Worm (Caenorhabditis elegans): ENCODE measurements around the gene slc-28.1.

DNA sequence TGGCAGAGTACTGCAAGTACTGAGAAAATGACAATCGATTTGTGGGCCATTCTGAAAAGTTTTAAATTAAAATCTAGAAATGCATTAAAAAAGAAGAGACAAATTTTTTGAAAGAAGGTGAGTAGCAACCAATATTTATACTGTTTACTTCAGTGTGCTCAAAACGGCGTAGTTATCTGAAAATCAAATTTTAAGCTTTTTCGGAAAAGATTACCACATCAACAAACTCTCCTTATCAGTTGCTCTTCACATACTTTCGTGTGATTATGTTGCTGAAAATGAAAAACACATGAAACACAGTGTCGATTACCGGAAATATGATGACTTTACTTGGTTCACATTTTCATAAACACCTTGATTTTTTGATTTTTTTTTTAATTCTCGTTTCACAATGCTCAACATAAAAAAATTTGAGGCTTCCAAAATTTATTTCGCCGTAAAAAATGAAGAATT is 19.0 kb downstream of the slc-28.1 start, which contains the start of gene lys-7:
- no peak for TF ChIP-seq nhr-28 (tag; optimal IDR thresholded peaks at IDR 0.05)
- TF ChIP-seq tbx-8 (GFP tag; optimal IDR thresholded peaks at IDR 0.05), result no peak
- TF ChIP-seq lin-32 (GFP tag; optimal IDR thresholded peaks at IDR 0.05), result no peak
- TF ChIP-seq nhr-12 (tag; optimal IDR thresholded peaks at IDR 0.05), result no peak
- TF ChIP-seq ztf-11 (tag; optimal IDR thresholded peaks at IDR 0.05), result no peak
- TF ChIP-seq lsy-2 (tag; optimal IDR thresholded peaks at IDR 0.05), result no peak
- TF ChIP-seq sptf-1 (tag; optimal IDR thresholded peaks at IDR 0.05), result no peak
- TF ChIP-seq snpc-4 (tag; optimal IDR thresholded peaks at IDR 0.05), result no peak
- TF ChIP-seq elt-3 (tag; optimal IDR thresholded peaks at IDR 0.05), result no peak
- no peak for TF ChIP-seq unc-62 (GFP tag; optimal IDR thresholded peaks at IDR 0.05)
- no peak for TF ChIP-seq mab-5 (tag; optimal IDR thresholded peaks at IDR 0.05)
- no peak for TF ChIP-seq pha-4 (tag; optimal IDR thresholded peaks at IDR 0.05)

Data from whole organism, mixed stage, embryonic.